Worm (Caenorhabditis elegans) whole organism, L3 larva: ENCODE results near the gene C13A2.3.
A peak's percentile ranks its signal among the peaks of the same experiment; 100 is the strongest.

ENCODE experiments used
- R02D3.7 ChIP-seq: fragments of 150-350 bp; optimal IDR thresholded peaks from 2 replicates; lab custom pipeline; 2014; ENCODE audit warnings: missing biosample characterization, missing genetic modification characterization
- ZK546.5 ChIP-seq: sonication (generic microtip); optimal IDR thresholded peaks from 2 replicates; lab custom pipeline; 2017; ENCODE audit warnings: missing biosample characterization, missing genetic modification characterization
- aly-2 ChIP-seq: fragments of 150-350 bp; optimal IDR thresholded peaks from 2 replicates; lab custom pipeline; 2014; ENCODE audit warnings: missing biosample characterization, missing genetic modification characterization
- ama-1 ChIP-seq: fragments of 150-350 bp; optimal IDR thresholded peaks from 2 replicates; lab custom pipeline; 2018
- ceh-16 ChIP-seq: sonication (generic microtip); optimal IDR thresholded peaks from 2 replicates; lab custom pipeline; 2017; ENCODE audit warnings: missing biosample characterization, missing genetic modification characterization
- ceh-28 ChIP-seq: fragments of 150-350 bp; optimal IDR thresholded peaks from 2 replicates; lab custom pipeline; 2014; ENCODE audit warnings: missing biosample characterization, missing genetic modification reagents, missing genetic modification characterization
- ceh-82 ChIP-seq: fragments of 150-350 bp; optimal IDR thresholded peaks from 2 replicates; lab custom pipeline; 2014; ENCODE audit warnings: missing biosample characterization, missing genetic modification characterization
- egl-5 ChIP-seq: fragments of 150-350 bp; optimal IDR thresholded peaks from 2 replicates; lab custom pipeline; 2017; ENCODE audit warnings: missing biosample characterization, missing genetic modification reagents, missing genetic modification characterization, inconsistent platforms
- elt-1 ChIP-seq: fragments of 150-350 bp; optimal IDR thresholded peaks from 2 replicates; lab custom pipeline; 2014; ENCODE audit warnings: missing biosample characterization, missing genetic modification characterization
- elt-2 ChIP-seq: sonication (generic microtip); optimal IDR thresholded peaks from 2 replicates; lab custom pipeline; 2016; ENCODE audit warnings: missing genetic modification reagents, mild to moderate bottlenecking, missing genetic modification characterization, missing compliant biosample characterization
- elt-3 ChIP-seq, 3 experiments: fragments of 150-350 bp in 1 of 3; sonication (generic microtip) in 2 of 3; optimal IDR thresholded peaks; 2 replicates in 2 of 3; 4 replicates in 1 of 3; lab custom pipeline; 2014 to 2017; ENCODE audit warnings: missing biosample characterization in 3 of 3, missing genetic modification characterization in 3 of 3
- fkh-10 ChIP-seq: sonication (generic microtip); optimal IDR thresholded peaks from 2 replicates; lab custom pipeline; 2017; ENCODE audit warnings: missing biosample characterization, missing genetic modification reagents, missing genetic modification characterization
- fkh-2 ChIP-seq: fragments of 150-350 bp; optimal IDR thresholded peaks from 2 replicates; lab custom pipeline; 2014; ENCODE audit warnings: missing biosample characterization, missing genetic modification reagents, missing genetic modification characterization
- fos-1 ChIP-seq: fragments of 150-350 bp; optimal IDR thresholded peaks from 2 replicates; lab custom pipeline; 2014; ENCODE audit warnings: missing biosample characterization, missing genetic modification characterization
- hmg-11 ChIP-seq: sonication (generic microtip); optimal IDR thresholded peaks from 2 replicates; lab custom pipeline; 2016; ENCODE audit warnings: missing genetic modification characterization, missing compliant biosample characterization
- lsy-12 ChIP-seq: sonication (generic microtip); optimal IDR thresholded peaks from 2 replicates; lab custom pipeline; 2016; ENCODE audit warnings: mild to moderate bottlenecking, missing genetic modification characterization, missing compliant biosample characterization
- nfya-1 ChIP-seq: sonication (generic microtip); optimal IDR thresholded peaks from 2 replicates; lab custom pipeline; 2017; ENCODE audit warnings: missing genetic modification characterization, mild to moderate bottlenecking, missing compliant biosample characterization, antibody characterized with exemption, moderate library complexity; ENCODE audit not compliant: insufficient read depth
- nhr-11 ChIP-seq: fragments of 150-350 bp; optimal IDR thresholded peaks from 2 replicates; lab custom pipeline; 2014; ENCODE audit warnings: missing biosample characterization, missing genetic modification characterization
- nhr-23 ChIP-seq: fragments of 150-350 bp; optimal IDR thresholded peaks from 2 replicates; lab custom pipeline; 2014; ENCODE audit warnings: missing biosample characterization, missing genetic modification reagents, missing genetic modification characterization
- nhr-237 ChIP-seq: fragments of 150-350 bp; optimal IDR thresholded peaks from 2 replicates; lab custom pipeline; 2014; ENCODE audit warnings: missing biosample characterization, missing genetic modification characterization
- nhr-25 ChIP-seq: sonication (generic microtip); optimal IDR thresholded peaks from 2 replicates; lab custom pipeline; 2017; ENCODE audit warnings: missing biosample characterization, missing genetic modification characterization
- nhr-28 ChIP-seq: fragments of 150-350 bp; optimal IDR thresholded peaks from 2 replicates; lab custom pipeline; 2014; ENCODE audit warnings: missing biosample characterization, missing genetic modification characterization
- nhr-43 ChIP-seq: sonication (generic microtip); optimal IDR thresholded peaks from 2 replicates; lab custom pipeline; 2016; ENCODE audit warnings: mild to moderate bottlenecking, missing genetic modification characterization, missing compliant biosample characterization; ENCODE audit not compliant: poor library complexity, severe bottlenecking
- nhr-67 ChIP-seq: fragments of 150-350 bp; optimal IDR thresholded peaks from 2 replicates; lab custom pipeline; 2014; ENCODE audit warnings: missing biosample characterization, missing genetic modification characterization
- nhr-76 ChIP-seq: fragments of 150-350 bp; sonication (generic microtip); optimal IDR thresholded peaks from 5 replicates; lab custom pipeline; 2014; ENCODE audit warnings: missing biosample characterization, missing genetic modification characterization
- nhr-77 ChIP-seq: fragments of 150-350 bp; optimal IDR thresholded peaks from 2 replicates; lab custom pipeline; 2014; ENCODE audit warnings: missing biosample characterization, missing genetic modification characterization
- pha-4 ChIP-seq: fragments of 150-350 bp; optimal IDR thresholded peaks from 2 replicates; lab custom pipeline; 2014; ENCODE audit warnings: missing biosample characterization, missing genetic modification reagents, missing genetic modification characterization
- pqm-1 ChIP-seq: fragments of 150-350 bp; optimal IDR thresholded peaks from 2 replicates; lab custom pipeline; 2017; ENCODE audit warnings: missing biosample characterization, missing genetic modification characterization, inconsistent platforms
- sea-2 ChIP-seq: fragments of 150-350 bp; sonication (generic microtip); optimal IDR thresholded peaks from 4 replicates; lab custom pipeline; 2014; ENCODE audit warnings: missing biosample characterization, missing genetic modification reagents, missing genetic modification characterization
- snpc-4 ChIP-seq: fragments of 150-350 bp; optimal IDR thresholded peaks from 2 replicates; lab custom pipeline; 2014; ENCODE audit warnings: missing biosample characterization, missing genetic modification characterization
- tbx-2 ChIP-seq: sonication (generic microtip); optimal IDR thresholded peaks from 2 replicates; lab custom pipeline; 2016; ENCODE audit warnings: mild to moderate bottlenecking, missing genetic modification characterization, missing compliant biosample characterization
- unc-39 ChIP-seq: sonication (generic microtip); optimal IDR thresholded peaks from 4 replicates; lab custom pipeline; 2017; ENCODE audit warnings: missing biosample characterization, missing genetic modification characterization
- unc-62 ChIP-seq: fragments of 150-350 bp; sonication (generic microtip); optimal IDR thresholded peaks from 4 replicates; lab custom pipeline; 2014; ENCODE audit warnings: missing biosample characterization, missing genetic modification reagents, missing genetic modification characterization
- zag-1 ChIP-seq: fragments of 150-350 bp; optimal IDR thresholded peaks from 2 replicates; lab custom pipeline; 2014; ENCODE audit warnings: missing biosample characterization, missing genetic modification characterization
- ztf-11 ChIP-seq: fragments of 150-350 bp; optimal IDR thresholded peaks from 2 replicates; lab custom pipeline; 2014; ENCODE audit warnings: missing biosample characterization, missing genetic modification characterization
- ztf-4 ChIP-seq: fragments of 150-350 bp; optimal IDR thresholded peaks from 2 replicates; lab custom pipeline; 2014; ENCODE audit warnings: missing biosample characterization, missing genetic modification characterization

Gene C13A2.3

DNA sequence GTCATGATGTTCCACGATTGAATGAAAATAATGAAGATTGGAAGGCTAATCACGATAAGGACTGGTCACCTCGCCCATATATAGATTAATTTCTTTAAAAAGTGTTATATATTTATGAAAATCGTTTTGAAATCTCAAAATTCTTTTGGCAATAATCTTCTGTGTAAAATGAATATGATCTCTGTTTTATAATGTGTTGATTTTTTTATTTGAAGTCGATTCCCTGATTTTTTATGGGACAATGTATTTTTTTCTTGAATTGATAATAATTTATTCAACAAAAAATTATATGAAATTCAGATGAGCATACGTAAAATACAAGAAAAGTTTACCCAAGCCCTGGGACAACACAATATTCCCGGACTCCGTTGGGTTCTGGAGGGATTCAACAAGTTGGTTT lies 42.7 kb upstream of the C13A2.3 start, which contains the start of gene C05C8.1:
C05C8.1 (plus strand) TSS at position 301 of the 400 bp plus-strand sequence.
- TF ChIP-seq ceh-28 = no peak
- no peak for TF ChIP-seq ceh-16 (tag; lab: Kevin White, UChicago)
- TF ChIP-seq tbx-2 (tag; lab: Kevin White, UChicago) = no peak
- TF ChIP-seq aly-2 (tag; lab: Kevin White, UChicago) = no peak
- no peak for TF ChIP-seq ama-1 (lab: Kevin White, UChicago)
- no peak for TF ChIP-seq elt-1 (tag; lab: Kevin White, UChicago)
- no peak for TF ChIP-seq fkh-2 (tag; lab: Kevin White, UChicago)
- TF ChIP-seq hmg-11 (tag; lab: Kevin White, UChicago) = no peak
- TF ChIP-seq nhr-237 (tag; lab: Kevin White, UChicago) = no peak
- TF ChIP-seq pha-4 = no peak
- TF ChIP-seq ztf-11 (tag; lab: Kevin White, UChicago) = no peak
- TF ChIP-seq nhr-23 (tag; lab: Kevin White, UChicago) = no peak
- no peak for TF ChIP-seq fos-1
- no peak for TF ChIP-seq lsy-12 (tag; lab: Kevin White, UChicago)
- no peak for TF ChIP-seq pqm-1 (tag; lab: Kevin White, UChicago)
- no peak for TF ChIP-seq egl-5 (tag; lab: Kevin White, UChicago)

DNA sequence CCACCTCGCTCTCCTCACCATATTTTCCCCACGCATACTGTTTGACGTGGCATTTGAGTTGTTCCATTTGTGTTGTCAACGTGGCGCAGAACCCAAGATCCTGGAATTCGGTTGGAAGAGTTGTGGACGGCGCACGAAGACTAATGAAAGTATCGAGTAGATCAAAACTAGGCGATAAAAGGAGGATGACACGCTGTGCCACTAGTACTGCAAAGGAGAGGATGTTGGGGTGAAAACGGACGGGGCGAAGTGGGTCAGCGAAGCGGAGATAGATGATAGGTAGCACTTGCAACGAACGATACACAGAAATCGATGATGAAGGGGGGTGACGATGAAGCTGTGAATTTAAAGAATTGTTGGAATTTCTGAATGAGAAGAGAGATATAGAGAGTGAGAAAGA lies 35.2 kb upstream of the C13A2.3 start, which contains the start of gene C05C8.7:
C05C8.7 (minus strand) TSS at position 100 of the 400 bp plus-strand sequence.
- TF ChIP-seq nhr-76 (tag; lab: Kevin White, UChicago) = no peak
- TF ChIP-seq nhr-23 (tag; lab: Kevin White, UChicago) = peak; percentile 55
- TF ChIP-seq, all 47 proteins: peak for 1

DNA sequence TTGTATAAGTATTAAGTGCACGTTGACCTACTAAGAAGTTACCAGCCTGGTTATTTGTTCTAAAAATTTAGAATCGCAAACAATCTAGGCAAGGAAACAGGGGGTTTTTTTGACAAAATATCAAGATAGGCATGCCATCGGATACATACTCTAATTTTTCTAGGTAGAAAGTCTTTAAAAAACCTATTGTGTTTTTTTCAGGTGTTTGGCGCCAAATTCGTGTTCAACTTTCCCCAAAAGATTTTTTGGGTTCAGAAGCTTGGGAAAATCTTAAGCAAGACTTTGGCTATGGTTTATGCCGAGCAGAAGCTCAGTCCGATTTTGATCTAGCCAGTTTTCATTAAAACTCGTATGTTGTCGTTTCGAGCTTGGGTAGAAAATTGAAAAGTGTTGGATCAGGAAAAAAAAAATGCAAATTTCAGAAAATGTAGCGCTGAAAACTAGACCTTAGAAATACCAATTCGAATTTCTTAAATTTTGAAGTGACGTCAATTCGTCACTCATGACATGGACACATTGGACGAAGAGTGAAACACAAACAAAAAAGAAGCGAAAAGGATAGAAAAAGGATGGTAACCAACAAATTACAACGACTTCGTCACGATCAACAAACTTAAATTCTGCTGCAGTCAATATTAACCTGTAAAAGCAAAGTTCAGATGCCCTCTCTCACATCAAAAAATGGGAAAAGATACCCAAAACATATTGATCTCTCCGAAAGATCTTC lies 33.7 kb upstream of the C13A2.3 start:
- no peak for TF ChIP-seq pqm-1 (tag; lab: Kevin White, UChicago)
- no peak for TF ChIP-seq fkh-10 (GFP tag; lab: Kevin White, UChicago)
- TF ChIP-seq, all 47 proteins: peak for 0

DNA sequence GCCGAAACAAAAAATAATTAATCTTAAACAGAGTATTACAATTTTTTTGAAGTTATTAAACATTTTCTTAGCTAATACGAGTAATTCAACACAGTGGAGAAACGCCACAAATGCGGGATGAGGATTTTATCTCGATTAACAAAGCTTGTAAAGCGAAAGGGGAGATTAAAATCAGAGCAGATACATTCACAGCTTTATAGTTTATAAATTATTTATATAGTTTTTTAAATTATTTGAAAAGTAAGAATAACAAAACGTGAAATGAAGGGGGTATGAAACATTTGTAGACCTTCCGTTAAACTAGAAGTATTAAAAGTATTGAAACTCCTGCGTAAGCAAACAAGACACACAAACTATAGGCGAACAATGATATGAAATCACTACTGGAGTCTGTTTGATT lies 27.0 kb upstream of the C13A2.3 start, which contains the start of gene C05C8.8:
C05C8.8 (minus strand) TSS at position 101 of the 400 bp plus-strand sequence.
- TF ChIP-seq nhr-25 (no peak), nhr-76 (tag; lab: Kevin White, UChicago) (no peak), nhr-67 (no peak), nhr-11 (tag; lab: Kevin White, UChicago) (no peak), ztf-11 (tag; lab: Kevin White, UChicago) (no peak), ceh-16 (tag; lab: Kevin White, UChicago) (no peak)

DNA sequence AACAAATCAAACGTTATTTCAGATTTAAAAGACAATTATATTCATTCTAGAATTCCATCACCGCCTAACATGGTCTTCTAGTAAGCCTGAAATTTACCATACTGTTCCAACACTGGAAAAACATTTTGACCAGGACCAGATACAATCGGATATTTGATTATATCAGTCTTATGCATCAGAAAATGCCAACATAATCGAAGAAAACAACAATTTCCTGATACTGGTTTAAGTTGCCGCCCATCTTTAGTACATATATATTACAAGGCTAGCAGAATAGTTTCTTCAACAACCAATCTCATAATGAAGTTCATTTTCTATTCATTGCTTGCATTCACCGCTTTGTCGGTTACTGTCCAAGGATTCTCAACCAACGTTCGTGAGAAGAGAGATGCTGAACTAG lies 23.2 kb upstream of the C13A2.3 start, which contains the start of gene C13A2.12:
C13A2.12 (plus strand) TSS at position 301 of the 400 bp plus-strand sequence.
- no peak for TF ChIP-seq nhr-237 (tag; lab: Kevin White, UChicago)
- TF ChIP-seq ZK546.5 (tag; lab: Kevin White, UChicago) = no peak
- no peak for TF ChIP-seq fos-1
- no peak for TF ChIP-seq lsy-12 (tag; lab: Kevin White, UChicago)
- TF ChIP-seq elt-1 (tag; lab: Kevin White, UChicago) = no peak
- no peak for TF ChIP-seq nhr-77
- TF ChIP-seq R02D3.7 (tag; lab: Kevin White, UChicago) = no peak
- no peak for TF ChIP-seq nhr-23 (tag; lab: Kevin White, UChicago)
- TF ChIP-seq nfya-1 (tag; lab: Kevin White, UChicago) = no peak
- no peak for TF ChIP-seq pqm-1 (tag; lab: Kevin White, UChicago)
- no peak for TF ChIP-seq ceh-82 (tag; lab: Kevin White, UChicago)
- TF ChIP-seq tbx-2 (tag; lab: Kevin White, UChicago) = no peak
- TF ChIP-seq unc-62 = no peak
- TF ChIP-seq nhr-67 = no peak

DNA sequence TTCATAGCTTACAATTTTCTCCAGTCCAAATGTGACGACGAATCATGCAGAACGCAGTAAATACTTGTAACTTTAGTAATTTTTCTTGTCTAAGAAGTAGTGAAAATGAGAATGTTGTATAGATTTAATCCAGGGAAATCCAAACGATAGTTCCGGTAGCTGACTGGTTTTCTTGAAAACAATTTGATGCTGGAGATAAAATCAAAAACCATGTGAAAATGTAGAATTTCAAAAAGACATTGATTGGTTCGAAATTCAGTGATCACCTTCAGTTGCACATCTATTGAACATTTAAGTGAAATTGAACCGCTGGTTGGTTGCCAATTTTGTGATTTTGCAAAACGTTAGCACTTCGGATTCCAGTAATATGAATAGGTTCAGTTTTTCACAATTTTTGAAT lies 18.1 kb upstream of the C13A2.3 start, which contains the start of gene C13A2.9:
C13A2.9 (minus strand) TSS at position 101 of the 400 bp plus-strand sequence.
- TF ChIP-seq nhr-43 = no peak

DNA sequence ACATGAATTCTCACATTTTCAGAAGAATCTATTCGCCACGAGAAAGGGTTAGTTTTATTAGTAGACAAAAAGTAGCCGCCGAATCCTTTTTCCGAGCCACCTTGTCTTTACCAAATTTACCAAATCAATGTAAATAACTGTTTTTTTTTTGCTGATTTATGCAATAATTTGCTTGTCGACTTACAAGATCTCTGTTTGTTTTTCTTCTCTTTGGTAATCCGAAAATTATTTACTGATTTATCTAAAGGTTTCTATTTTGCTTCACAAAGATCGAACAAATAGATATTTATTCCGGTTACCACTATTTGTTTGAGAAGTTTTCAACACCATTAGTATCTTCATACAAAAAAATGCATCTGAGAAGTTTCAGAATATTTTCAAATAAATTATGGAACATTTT lies 16.1 kb upstream of the C13A2.3 start, which contains the start of gene C13A2.7:
C13A2.7 (plus strand) TSS at position 301 of the 400 bp plus-strand sequence.
- TF ChIP-seq tbx-2 (tag; lab: Kevin White, UChicago) = no peak
- no peak for TF ChIP-seq ztf-4
- TF ChIP-seq pha-4 = no peak
- no peak for TF ChIP-seq ztf-11 (tag; lab: Kevin White, UChicago)
- no peak for TF ChIP-seq nhr-25
- TF ChIP-seq elt-2 (tag; lab: Kevin White, UChicago) = no peak
- no peak for TF ChIP-seq R02D3.7 (tag; lab: Kevin White, UChicago)
- no peak for TF ChIP-seq nhr-28 (tag; lab: Kevin White, UChicago)
- no peak for TF ChIP-seq unc-39 (tag; lab: Kevin White, UChicago)
- no peak for TF ChIP-seq snpc-4 (tag; lab: Kevin White, UChicago)
- TF ChIP-seq aly-2 (tag; lab: Kevin White, UChicago) = no peak
- no peak for TF ChIP-seq egl-5 (tag; lab: Kevin White, UChicago)
- no peak for TF ChIP-seq ceh-82 (tag; lab: Kevin White, UChicago)
- TF ChIP-seq nhr-67 = no peak
- TF ChIP-seq sea-2 (GFP tag; lab: Kevin White, UChicago) = no peak
- TF ChIP-seq nhr-76 (tag; lab: Kevin White, UChicago) = no peak
- no peak for TF ChIP-seq elt-3 (tag; optimal IDR thresholded peaks at IDR 0.05; lab: Kevin White, UChicago)
- TF ChIP-seq zag-1 (tag; lab: Kevin White, UChicago) = no peak
- TF ChIP-seq nhr-43 = no peak
- TF ChIP-seq, all 47 proteins: peak for 0
